Fruit fly (Drosophila melanogaster) whole organism, larva: Measurements from ENCODE around the gene robo3.

Experiments
- noc ChIP-seq: fragments of 200-800 bp; sonication (Bioruptor generic); optimal IDR thresholded peaks from 3 replicates; lab custom pipeline; 2019; ENCODE audit warnings: missing biosample characterization, mild to moderate bottlenecking, missing genetic modification characterization, moderate library complexity

The robo3 gene

DNA sequence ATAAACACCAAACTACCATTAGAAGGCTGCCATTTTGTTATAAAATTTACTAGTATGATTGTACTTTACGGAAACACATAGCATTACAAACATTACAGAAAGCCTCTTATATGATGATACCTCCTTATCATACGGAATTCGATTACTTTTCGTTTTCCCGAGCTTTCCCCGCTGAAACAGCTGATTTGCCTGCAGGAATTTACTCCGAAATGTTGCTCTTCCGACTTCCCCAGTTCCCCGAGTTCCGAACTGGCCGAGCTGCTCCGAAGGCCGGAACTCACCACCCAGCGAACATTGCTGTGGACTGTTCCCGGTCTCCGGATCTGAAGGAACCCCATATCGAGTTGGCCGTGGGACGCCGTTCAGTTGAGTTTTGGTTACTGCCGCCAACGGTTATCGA, at the start of gene robo3:
Gene robo3 (plus strand): TSS at position 379 of the 400 bp plus-strand sequence.
- no peak for TF ChIP-seq noc (tag; lab: Kevin White, UChicago)

DNA sequence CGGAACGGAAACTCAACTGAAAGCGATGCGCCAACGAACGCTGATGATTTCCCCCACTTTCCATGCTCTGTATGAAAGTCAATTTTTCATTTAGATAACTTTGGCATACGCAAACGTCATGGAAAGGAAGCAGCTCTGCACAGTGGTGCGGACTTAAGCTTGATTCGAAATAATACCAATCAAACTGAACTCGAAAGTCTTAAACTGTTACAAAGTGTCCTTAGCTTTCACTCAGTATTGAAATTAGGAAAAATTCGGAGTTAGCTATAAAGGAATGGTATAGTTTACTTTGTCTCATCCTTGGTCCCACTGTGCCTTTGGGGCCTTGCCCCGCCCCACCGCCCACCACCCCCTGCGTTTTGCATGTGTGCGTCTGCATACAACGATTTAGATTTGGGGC, 48.8 kb upstream of the robo3 start:
- no peak for TF ChIP-seq noc (tag; lab: Kevin White, UChicago)

DNA sequence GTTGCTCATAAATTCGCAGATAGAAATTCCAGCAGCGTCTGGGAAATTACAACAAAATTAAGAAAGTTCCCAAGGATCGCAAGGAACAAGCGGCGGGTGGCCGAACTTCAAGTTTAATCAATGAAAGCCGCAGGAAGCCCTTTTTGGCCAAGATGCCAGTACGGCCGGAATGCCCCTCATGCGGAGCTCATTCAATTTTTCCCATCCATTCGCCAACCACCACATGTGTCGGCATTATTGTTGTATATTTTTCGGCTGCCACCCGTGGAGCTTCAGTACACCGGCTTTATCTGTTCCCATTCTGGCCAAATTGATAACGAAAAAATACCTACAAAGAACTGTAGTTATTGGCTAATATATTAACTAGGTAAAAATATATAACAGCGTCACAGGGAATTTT, 44.7 kb upstream of the robo3 start:
- TF ChIP-seq noc (tag; lab: Kevin White, UChicago), result no peak

DNA sequence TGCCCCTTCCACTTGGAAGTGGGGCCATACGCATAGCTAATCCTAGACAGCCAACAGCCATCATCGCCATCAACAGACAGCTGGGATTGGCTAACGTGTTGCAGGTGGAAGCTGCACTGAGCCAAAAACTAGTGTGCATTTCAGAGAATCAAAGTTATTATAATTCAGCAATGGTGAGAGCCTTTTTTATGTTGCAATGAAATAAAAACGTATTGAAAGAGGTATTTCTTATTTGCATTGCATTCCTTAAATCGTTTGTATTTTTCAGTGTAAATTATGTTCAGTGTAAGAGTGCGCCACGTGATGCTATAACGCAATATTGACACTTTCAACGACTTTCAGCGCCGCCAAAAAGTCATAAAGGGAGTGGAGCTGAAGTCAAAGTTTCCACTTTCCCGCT, 42.6 kb upstream of the robo3 start:
- no peak for TF ChIP-seq noc (tag; lab: Kevin White, UChicago)

DNA sequence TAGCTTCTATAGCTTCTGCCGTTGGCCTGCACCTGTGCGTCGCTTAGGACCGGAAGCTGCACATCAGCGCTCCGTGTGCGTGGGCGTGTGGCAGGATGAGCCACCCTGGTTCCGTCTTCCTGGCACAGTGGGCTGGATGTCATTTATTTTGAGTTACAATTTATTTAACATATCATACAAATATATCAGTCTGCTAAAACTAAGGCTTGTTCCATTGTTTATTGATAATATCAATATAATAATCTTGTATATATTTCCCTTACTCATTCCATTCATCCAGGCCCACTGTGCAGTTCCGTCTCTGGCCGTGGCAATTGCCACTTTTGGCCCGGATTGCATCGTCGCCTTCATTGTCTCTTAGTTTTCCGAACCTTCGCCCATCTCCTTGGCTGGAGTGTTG, 41.8 kb upstream of the robo3 start:
- TF ChIP-seq noc (tag; lab: Kevin White, UChicago), result no peak

DNA sequence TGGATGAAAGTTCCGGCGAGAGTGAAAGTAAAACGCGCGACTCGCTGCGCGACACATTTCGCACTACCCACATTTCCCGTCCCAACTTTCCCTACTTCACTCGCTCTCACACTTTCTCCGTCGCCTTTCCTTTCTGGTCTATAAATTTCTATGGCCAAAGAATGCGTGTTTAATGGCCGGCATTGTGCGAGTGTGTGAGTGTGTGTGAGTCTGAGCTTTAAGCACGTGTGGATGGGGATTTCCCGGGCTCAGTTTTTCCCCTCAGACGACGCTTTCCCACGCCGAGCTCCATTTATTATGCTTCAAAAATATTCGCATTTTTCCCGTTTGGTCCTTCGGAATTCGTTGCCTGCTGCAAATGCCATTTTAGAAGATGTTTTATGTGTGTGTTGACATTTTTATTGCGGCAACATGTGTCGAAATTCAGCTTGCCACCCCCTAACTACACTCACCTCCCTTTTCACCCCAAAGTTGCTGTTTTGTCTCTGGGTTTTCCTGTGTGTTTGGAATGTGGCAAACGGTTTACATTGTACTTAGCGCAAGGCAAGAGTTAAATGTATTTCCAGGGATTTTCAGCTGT, 39.1 kb upstream of the robo3 start:
- no peak for TF ChIP-seq noc (tag; lab: Kevin White, UChicago)

DNA sequence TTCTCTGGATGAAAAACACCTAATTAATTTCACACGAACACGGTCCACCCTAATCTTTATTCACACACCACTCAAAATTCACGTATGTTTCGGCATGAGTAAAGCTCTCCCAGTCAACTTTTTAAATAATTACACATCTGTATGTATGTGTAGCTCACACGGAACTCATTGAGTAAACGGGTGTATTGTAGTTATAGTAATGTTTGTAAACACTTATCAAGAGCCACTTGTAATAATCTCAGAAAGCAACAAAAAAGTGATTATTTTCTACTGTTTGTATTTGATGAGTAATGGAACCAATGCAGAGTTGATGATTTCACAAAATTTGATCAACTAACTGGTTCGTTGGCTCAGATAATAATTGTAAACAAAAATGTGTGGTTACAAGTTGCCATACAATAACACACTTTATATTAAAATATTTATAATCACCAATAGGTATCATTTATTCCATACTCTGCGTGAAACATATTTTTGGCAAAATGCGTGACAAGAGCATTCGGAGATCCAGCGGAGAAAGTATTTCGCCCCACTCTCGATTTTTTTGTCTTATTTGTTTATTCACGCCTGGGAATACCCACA, 38.2 kb upstream of the robo3 start:
- peak; percentile 44 for TF ChIP-seq noc (tag; lab: Kevin White, UChicago)

DNA sequence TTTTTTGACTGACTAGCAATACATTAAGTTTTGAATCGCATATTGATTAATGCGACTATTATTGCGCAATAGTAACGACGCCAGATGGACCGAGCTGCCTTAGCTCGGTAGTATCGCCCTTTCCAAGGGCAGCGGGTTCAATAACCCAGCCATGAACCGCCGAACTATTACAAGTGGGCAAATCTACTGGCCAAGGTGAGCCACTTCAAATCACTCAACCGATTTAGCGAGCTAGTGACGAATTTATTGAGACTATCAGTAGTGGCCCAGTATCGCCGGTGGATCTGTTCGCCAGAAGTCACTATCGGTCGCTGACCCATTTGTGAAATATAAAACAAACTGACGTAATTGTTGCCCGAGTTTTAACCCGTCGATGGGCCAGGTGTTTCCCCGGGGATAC, 37.7 kb upstream of the robo3 start:
- no peak for TF ChIP-seq noc (tag; lab: Kevin White, UChicago)

DNA sequence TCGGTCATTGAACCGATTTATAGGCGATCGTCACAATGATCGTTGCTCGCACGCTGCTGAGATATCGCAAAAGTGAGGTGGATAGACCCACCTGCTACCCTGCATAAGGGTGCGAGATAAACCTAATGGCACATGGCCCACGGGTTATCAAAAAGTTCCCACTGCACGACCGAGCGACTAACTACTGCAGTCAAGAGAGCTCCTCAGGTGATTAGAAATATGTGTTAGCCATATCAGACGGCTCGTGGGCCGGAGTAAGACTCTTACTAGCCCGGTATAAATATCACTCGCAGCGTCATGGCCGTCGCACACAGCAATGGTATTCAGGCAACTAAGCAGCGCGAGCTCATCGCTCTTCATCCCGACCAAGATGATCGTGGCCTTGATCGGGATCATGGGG, 37.2 kb upstream of the robo3 start, which contains the start of gene CG42329:
Gene CG42329 (plus strand): TSS at position 301 of the 400 bp plus-strand sequence.
- no peak for TF ChIP-seq noc (tag; lab: Kevin White, UChicago)

DNA sequence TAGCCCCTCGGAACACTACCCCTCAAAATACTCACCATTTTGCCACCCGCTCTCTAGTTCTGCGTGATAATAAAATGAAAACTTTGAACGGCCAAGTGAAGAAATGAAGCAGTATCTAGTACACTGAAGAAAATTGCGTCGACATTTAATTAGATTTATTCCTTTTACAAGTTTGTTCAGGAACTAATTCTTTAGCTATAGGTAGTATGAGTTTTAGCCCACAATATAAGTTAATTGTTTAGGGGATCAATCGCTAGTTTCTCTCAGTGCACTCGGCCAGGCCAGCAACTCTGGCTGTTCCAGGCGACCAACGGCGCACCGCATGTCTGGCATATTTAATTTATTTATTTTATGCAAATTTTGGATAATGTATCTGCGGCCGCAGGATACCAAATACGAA, 25.5 kb upstream of the robo3 start:
- no peak for TF ChIP-seq noc (tag; lab: Kevin White, UChicago)

DNA sequence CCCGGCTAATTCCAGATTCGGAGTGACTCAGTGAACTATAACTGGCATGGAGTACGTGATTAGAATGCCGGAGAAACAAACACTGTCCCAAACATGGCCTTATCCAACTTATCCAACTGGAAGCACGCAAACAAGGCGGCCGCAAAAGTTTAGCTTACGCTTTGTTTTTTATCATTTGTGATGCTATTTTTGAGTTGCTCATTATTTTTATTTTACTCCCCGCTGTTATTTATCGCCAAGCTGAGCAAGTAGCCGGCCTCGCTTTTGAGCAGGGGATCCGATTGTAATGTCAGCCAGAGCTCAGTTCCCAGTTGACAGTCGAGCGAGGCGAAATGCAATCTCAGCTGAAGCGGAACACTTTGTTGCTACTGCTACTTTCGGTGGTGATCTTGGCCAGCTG, 16.5 kb upstream of the robo3 start, which contains the start of gene CG5397:
Gene CG5397 (plus strand): TSS at position 301 of the 400 bp plus-strand sequence.
- no peak for TF ChIP-seq noc (tag; lab: Kevin White, UChicago)

DNA sequence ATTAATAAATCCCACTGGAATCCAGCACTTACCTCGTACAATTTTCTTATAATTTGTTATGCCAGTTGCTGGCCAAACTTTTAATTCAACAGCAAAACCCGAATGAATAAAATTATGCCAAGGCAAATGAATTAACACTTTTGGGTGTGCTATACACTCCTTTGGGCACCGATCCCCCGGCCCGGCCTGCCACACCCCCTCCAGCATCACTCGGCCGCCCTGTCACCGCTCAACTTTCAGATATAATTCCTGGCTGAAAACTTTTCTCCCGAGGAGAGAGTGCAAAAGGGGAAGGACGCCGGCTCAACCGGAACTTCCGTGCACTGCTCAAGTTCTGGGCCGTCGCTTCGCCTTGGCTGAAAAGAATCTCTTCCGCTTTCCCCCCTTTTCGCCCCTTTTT, 3.0 kb upstream of the robo3 start:
- no peak for TF ChIP-seq noc (tag; lab: Kevin White, UChicago)

DNA sequence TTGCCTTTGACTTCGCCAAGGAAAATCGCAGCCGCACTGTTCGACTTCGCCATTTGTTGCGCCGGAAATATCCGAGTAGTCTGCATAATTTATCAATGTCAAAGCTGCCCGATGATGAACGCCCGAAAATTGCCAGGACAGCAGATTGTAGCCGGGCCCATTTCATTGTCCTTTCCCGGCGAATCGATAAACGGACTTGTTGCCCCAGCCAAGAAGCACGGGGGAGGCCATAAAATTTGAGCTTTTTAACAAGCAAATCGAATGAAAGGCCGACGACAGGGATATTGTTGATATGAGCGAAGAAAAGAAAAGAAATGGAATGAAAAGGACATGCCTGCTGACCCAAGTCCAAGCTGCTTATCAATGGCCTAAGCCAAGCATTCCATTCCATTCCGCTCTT, 6.5 kb downstream of the robo3 start:
- TF ChIP-seq noc (tag; lab: Kevin White, UChicago), result no peak

DNA sequence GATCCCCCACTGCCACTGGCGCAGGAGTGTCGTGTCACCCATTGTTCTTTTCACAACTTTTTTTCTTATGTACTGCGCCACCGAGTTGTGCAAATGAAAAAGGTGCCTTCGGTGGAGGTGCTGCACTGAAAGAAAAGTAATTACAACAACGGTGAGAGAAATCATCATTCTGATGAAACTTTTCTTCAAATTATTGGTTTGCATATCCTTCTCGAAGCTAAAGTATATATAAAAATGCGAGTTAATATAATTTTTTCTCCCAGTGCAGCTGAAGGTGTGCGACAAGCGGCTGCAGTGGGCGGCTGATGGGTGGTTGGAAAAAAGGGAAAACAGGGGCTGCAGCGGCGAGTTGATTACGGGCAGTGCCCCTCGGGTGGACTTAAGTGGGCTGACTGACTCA, 56.1 kb downstream of the robo3 start:
- no peak for TF ChIP-seq noc (tag; lab: Kevin White, UChicago)

DNA sequence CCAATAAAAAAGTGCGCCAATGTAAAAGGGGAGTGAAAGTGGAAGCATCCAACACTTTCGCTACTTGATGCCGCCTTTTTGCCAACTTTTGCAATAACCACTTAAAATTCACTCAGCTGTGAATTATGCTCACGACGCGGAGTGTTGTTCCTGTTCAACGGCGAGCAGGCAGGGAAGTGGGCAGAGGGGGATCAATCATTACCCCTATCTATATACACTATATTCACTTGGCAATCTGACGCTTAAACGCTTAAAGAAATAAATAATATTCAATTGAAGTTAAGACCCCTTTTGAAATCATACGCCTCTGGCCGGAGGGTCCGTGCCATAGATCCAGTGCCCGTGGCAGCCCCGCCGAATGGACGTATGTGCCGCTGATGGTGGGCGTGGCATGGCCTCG, 59.1 kb downstream of the robo3 start:
- no peak for TF ChIP-seq noc (tag; lab: Kevin White, UChicago)

DNA sequence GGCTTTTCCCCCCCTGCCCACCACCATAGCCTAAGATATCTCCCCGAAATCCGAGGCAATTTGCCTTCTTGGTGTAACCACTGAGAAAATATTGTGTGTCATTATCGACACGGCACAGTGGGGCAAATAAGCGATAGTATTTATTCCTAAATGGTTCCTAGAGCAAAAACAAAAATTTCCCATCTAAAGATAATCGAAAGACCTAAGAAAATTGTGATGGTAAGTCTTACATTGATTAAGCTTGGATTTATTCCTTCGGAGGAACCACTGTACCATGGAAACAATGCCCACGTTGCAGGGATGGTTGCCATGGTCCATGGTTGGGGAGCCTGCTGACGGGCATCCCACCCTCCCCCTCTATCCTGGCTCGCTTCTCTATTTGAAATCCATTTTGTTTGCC, 60.2 kb downstream of the robo3 start:
- no peak for TF ChIP-seq noc (tag; lab: Kevin White, UChicago)

DNA sequence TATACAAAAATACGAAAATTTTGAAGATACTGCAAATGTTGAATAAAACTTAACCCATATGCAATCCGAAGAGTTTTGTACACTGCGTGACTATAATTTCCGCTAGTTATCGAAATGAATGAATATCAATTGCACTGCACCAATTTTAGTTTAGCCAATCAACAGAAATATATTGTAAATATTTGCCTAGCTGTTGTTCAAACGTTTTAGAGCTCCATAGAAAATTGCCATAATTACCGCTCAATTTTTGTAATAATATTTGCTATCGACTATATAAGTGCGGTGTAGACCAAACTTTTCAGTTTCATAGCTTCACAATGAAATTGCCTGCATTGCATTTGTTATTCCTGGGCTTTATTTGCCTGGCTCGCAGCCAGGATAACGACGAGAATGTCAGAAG, 72.6 kb downstream of the robo3 start, which contains the start of gene a5:
Gene a5 (plus strand): TSS at position 301 of the 400 bp plus-strand sequence.
- no peak for TF ChIP-seq noc (tag; lab: Kevin White, UChicago)
